Fruit fly (Drosophila melanogaster) whole organism, prepupa: Measurements from ENCODE around the gene NK7.1.

Source experiments
- Blimp-1 ChIP-seq: fragments of 200-800 bp; sonication (Bioruptor generic); optimal IDR thresholded peaks from 3 replicates; lab custom pipeline; 2017; ENCODE audit warnings: missing biosample characterization, missing genetic modification characterization, mild to moderate bottlenecking, moderate library complexity, missing genetic modification reagents
- CG10631 ChIP-seq: fragments of 200-800 bp; sonication (Bioruptor generic); optimal IDR thresholded peaks from 2 replicates; lab custom pipeline; 2016; ENCODE audit warnings: missing biosample characterization, missing genetic modification characterization
- CG10669 ChIP-seq: fragments of 200-800 bp; sonication (Bioruptor generic); optimal IDR thresholded peaks from 3 replicates; lab custom pipeline; 2018; ENCODE audit warnings: missing biosample characterization, mild to moderate bottlenecking, missing genetic modification characterization, moderate library complexity
- CG11294 ChIP-seq: fragments of 200-800 bp; sonication (Bioruptor generic); IDR thresholded peaks from 2 replicates; pipeline ENCODE4 v1.3.6; 2022; ENCODE audit warnings: missing biosample characterization, missing genetic modification characterization
- CG11902 ChIP-seq: fragments of 200-800 bp; sonication (Bioruptor generic); optimal IDR thresholded peaks from 3 replicates; lab custom pipeline; 2016; ENCODE audit warnings: missing biosample characterization, missing genetic modification characterization
- CG15336 ChIP-seq: fragments of 200-800 bp; sonication (Bioruptor generic); IDR thresholded peaks from 2 replicates; pipeline ENCODE4 v1.3.6; 2022; ENCODE audit warnings: missing biosample characterization, missing genetic modification characterization
- CG1621 ChIP-seq: fragments of 200-800 bp; sonication (Bioruptor generic); optimal IDR thresholded peaks from 3 replicates; lab custom pipeline; 2018; ENCODE audit warnings: missing biosample characterization, mild to moderate bottlenecking, missing genetic modification characterization
- CG3032 ChIP-seq: fragments of 200-800 bp; optimal IDR thresholded peaks from 2 replicates; lab custom pipeline; 2019; ENCODE audit warnings: missing biosample characterization, mild to moderate bottlenecking, missing genetic modification characterization, moderate library complexity
- CG31627 ChIP-seq: fragments of 200-800 bp; sonication (Bioruptor generic); optimal IDR thresholded peaks from 3 replicates; lab custom pipeline; 2016; ENCODE audit warnings: missing biosample characterization, missing genetic modification characterization
- CG32006 ChIP-seq: fragments of 200-800 bp; sonication (Bioruptor generic); optimal IDR thresholded peaks from 3 replicates; lab custom pipeline; 2017; ENCODE audit warnings: missing biosample characterization, mild to moderate bottlenecking, missing genetic modification characterization
- CG34406 ChIP-seq: fragments of 200-800 bp; sonication (Bioruptor generic); optimal IDR thresholded peaks from 3 replicates; lab custom pipeline; 2016; ENCODE audit warnings: missing biosample characterization, missing genetic modification characterization
- CG3919 ChIP-seq: fragments of 200-800 bp; sonication (Bioruptor generic); optimal IDR thresholded peaks from 3 replicates; lab custom pipeline; 2016; ENCODE audit warnings: missing biosample characterization, missing genetic modification characterization
- CG4318 ChIP-seq: fragments of 200-800 bp; sonication (Bioruptor generic); optimal IDR thresholded peaks from 3 replicates; lab custom pipeline; 2017; ENCODE audit warnings: missing biosample characterization, mild to moderate bottlenecking, missing genetic modification characterization
- CG6163 ChIP-seq: fragments of 200-800 bp; sonication (Bioruptor generic); IDR thresholded peaks from 3 replicates; pipeline ENCODE4 v1.3.6; 2022; ENCODE audit warnings: missing biosample characterization, missing genetic modification characterization
- CG6792 ChIP-seq: fragments of 200-800 bp; sonication (Bioruptor generic); optimal IDR thresholded peaks from 3 replicates; lab custom pipeline; 2016; ENCODE audit warnings: missing biosample characterization, missing genetic modification characterization
- CG6808 ChIP-seq: fragments of 200-800 bp; sonication (Bioruptor generic); optimal IDR thresholded peaks from 3 replicates; lab custom pipeline; 2017; ENCODE audit warnings: missing biosample characterization, missing genetic modification characterization, mild to moderate bottlenecking, moderate library complexity, missing genetic modification reagents
- CG6854 ChIP-seq: fragments of 200-800 bp; sonication (Bioruptor generic); optimal IDR thresholded peaks from 2 replicates; lab custom pipeline; 2017; ENCODE audit warnings: missing biosample characterization, mild to moderate bottlenecking, missing genetic modification characterization
- CG7368 ChIP-seq: fragments of 200-800 bp; sonication (Bioruptor generic); optimal IDR thresholded peaks from 3 replicates; lab custom pipeline; 2016; ENCODE audit warnings: missing biosample characterization, missing genetic modification characterization
- CG8319 ChIP-seq: fragments of 200-800 bp; sonication (Bioruptor generic); optimal IDR thresholded peaks from 3 replicates; lab custom pipeline; 2016; ENCODE audit warnings: missing biosample characterization, missing genetic modification characterization
- CG8632 ChIP-seq: fragments of 200-800 bp; sonication (Bioruptor generic); optimal IDR thresholded peaks from 3 replicates; lab custom pipeline; 2016; ENCODE audit warnings: missing biosample characterization, missing genetic modification characterization
- CG9139 ChIP-seq: fragments of 200-800 bp; sonication (Bioruptor generic); optimal IDR thresholded peaks from 3 replicates; lab custom pipeline; 2017; ENCODE audit warnings: missing biosample characterization, mild to moderate bottlenecking, missing genetic modification characterization
- Eip78C ChIP-seq: fragments of 200-800 bp; sonication (Bioruptor generic); peaks from one replicate; lab custom pipeline; 2016; ENCODE audit warnings: missing biosample characterization, missing genetic modification characterization
- Eip93F ChIP-seq: fragments of 200-800 bp; sonication (Bioruptor generic); optimal IDR thresholded peaks from 2 replicates; lab custom pipeline; 2016; ENCODE audit warnings: missing biosample characterization, mild to moderate bottlenecking, missing genetic modification characterization
- Ets21C ChIP-seq: fragments of 200-800 bp; sonication (Bioruptor generic); optimal IDR thresholded peaks from 3 replicates; lab custom pipeline; 2016; ENCODE audit warnings: missing biosample characterization, missing genetic modification characterization
- Ets96B ChIP-seq: fragments of 200-800 bp; optimal IDR thresholded peaks from 2 replicates; lab custom pipeline; 2019; ENCODE audit warnings: missing biosample characterization, mild to moderate bottlenecking, missing genetic modification characterization, moderate library complexity
- Hr39 ChIP-seq: fragments of 200-800 bp; sonication (Bioruptor generic); optimal IDR thresholded peaks from 2 replicates; lab custom pipeline; 2016; ENCODE audit warnings: missing biosample characterization, missing genetic modification characterization
- Hr4 ChIP-seq: fragments of 200-800 bp; sonication (Bioruptor generic); optimal IDR thresholded peaks from 3 replicates; lab custom pipeline; 2016; ENCODE audit warnings: missing biosample characterization, missing genetic modification characterization
- Lpt ChIP-seq: fragments of 200-800 bp; sonication (Bioruptor generic); optimal IDR thresholded peaks from 3 replicates; lab custom pipeline; 2016; ENCODE audit warnings: missing biosample characterization, missing genetic modification characterization
- OdsH ChIP-seq: fragments of 200-800 bp; sonication (Bioruptor generic); optimal IDR thresholded peaks from 3 replicates; lab custom pipeline; 2016; ENCODE audit warnings: missing biosample characterization, missing genetic modification characterization
- Smox ChIP-seq: fragments of 200-800 bp; sonication (Bioruptor generic); optimal IDR thresholded peaks from 3 replicates; lab custom pipeline; 2016; ENCODE audit warnings: missing biosample characterization, missing genetic modification characterization
- Sox14 ChIP-seq: fragments of 200-800 bp; sonication (Bioruptor generic); optimal IDR thresholded peaks from 3 replicates; lab custom pipeline; 2016; ENCODE audit warnings: missing biosample characterization, missing genetic modification characterization
- Sox15 ChIP-seq: fragments of 200-800 bp; sonication (Bioruptor generic); optimal IDR thresholded peaks from 3 replicates; lab custom pipeline; 2016; ENCODE audit warnings: missing biosample characterization, missing genetic modification characterization
- achi ChIP-seq: fragments of 200-800 bp; sonication (Bioruptor generic); optimal IDR thresholded peaks from 3 replicates; lab custom pipeline; 2016; ENCODE audit warnings: missing biosample characterization, missing genetic modification characterization
- cyc ChIP-seq: fragments of 200-800 bp; sonication (Bioruptor generic); optimal IDR thresholded peaks from 3 replicates; lab custom pipeline; 2016; ENCODE audit warnings: missing biosample characterization, missing genetic modification characterization
- dac ChIP-seq: fragments of 200-800 bp; sonication (Bioruptor generic); optimal IDR thresholded peaks from 2 replicates; lab custom pipeline; 2017; ENCODE audit warnings: missing biosample characterization, mild to moderate bottlenecking, missing genetic modification characterization
- dsx ChIP-seq: fragments of 200-800 bp; optimal IDR thresholded peaks from 3 replicates; lab custom pipeline; 2019; ENCODE audit warnings: missing biosample characterization, mild to moderate bottlenecking, missing genetic modification characterization, moderate library complexity; ENCODE audit not compliant: poor library complexity, severe bottlenecking
- eg ChIP-seq: fragments of 200-800 bp; sonication (Bioruptor generic); IDR thresholded peaks from 3 replicates; pipeline ENCODE4 v1.3.6; 2022; ENCODE audit warnings: missing biosample characterization, missing genetic modification characterization
- esn ChIP-seq: fragments of 200-800 bp; sonication (Bioruptor generic); optimal IDR thresholded peaks from 2 replicates; lab custom pipeline; 2016; ENCODE audit warnings: missing biosample characterization, mild to moderate bottlenecking, missing genetic modification characterization, moderate library complexity
- fkh ChIP-seq: fragments of 200-800 bp; sonication (Bioruptor generic); optimal IDR thresholded peaks from 3 replicates; lab custom pipeline; 2017; ENCODE audit warnings: missing biosample characterization, mild to moderate bottlenecking, missing genetic modification characterization, moderate library complexity
- lz ChIP-seq: fragments of 200-800 bp; sonication (Bioruptor generic); optimal IDR thresholded peaks from 3 replicates; lab custom pipeline; 2016; ENCODE audit warnings: missing biosample characterization, missing genetic modification characterization
- pdm3 ChIP-seq: fragments of 200-800 bp; sonication (Bioruptor generic); optimal IDR thresholded peaks from 3 replicates; lab custom pipeline; 2016; ENCODE audit warnings: missing biosample characterization, missing genetic modification characterization
- ss ChIP-seq, 2 experiments: fragments of 200-800 bp; sonication (Bioruptor generic); optimal IDR thresholded peaks; 2 replicates in 1 of 2; 3 replicates in 1 of 2; lab custom pipeline; 2017 to 2018; ENCODE audit warnings: mild to moderate bottlenecking in 2 of 2, missing biosample characterization in 2 of 2, missing genetic modification characterization in 2 of 2, moderate library complexity in 1 of 2
- svp ChIP-seq: fragments of 200-800 bp; sonication (Bioruptor generic); peaks from one replicate; lab custom pipeline; 2016; ENCODE audit warnings: missing biosample characterization, missing genetic modification characterization
- topi ChIP-seq: fragments of 200-800 bp; sonication (Bioruptor generic); optimal IDR thresholded peaks from 3 replicates; lab custom pipeline; 2016; ENCODE audit warnings: missing biosample characterization, missing genetic modification characterization
- vri ChIP-seq: fragments of 200-800 bp; sonication (Bioruptor generic); optimal IDR thresholded peaks from 3 replicates; lab custom pipeline; 2016; ENCODE audit warnings: missing biosample characterization, mild to moderate bottlenecking, missing genetic modification characterization

Gene NK7.1

dm6 chr3R:14413406-14414043 lies 40.8 kb upstream of the NK7.1 start (continued):
- peak; percentile 94 for TF ChIP-seq CG34406
- peak; percentile 93 for TF ChIP-seq CG10669 (GFP tag; lab: Kevin White, UChicago)
- TF ChIP-seq CG6808 (GFP tag; lab: Kevin White, UChicago) = peak; percentile 92
- TF ChIP-seq Smox (GFP tag; lab: Kevin White, UChicago) = peak; percentile 91
- TF ChIP-seq CG1621 (tag; lab: Kevin White, UChicago) = peak; percentile 94
- peak; percentile 81 for TF ChIP-seq CG32006 (GFP tag; lab: Kevin White, UChicago)
- TF ChIP-seq Lpt (GFP tag; lab: Kevin White, UChicago) = peak; percentile 80
- peak; percentile 93 for TF ChIP-seq achi (GFP tag; lab: Kevin White, UChicago)
- peak; percentile 71 for TF ChIP-seq CG6854
- TF ChIP-seq CG6163 (GFP tag; lab: Robert Waterston, UW) = peak; percentile 96
- TF ChIP-seq CG3032 (tag; lab: Kevin White, UChicago) = peak; percentile 92
- peak; percentile 91 for TF ChIP-seq CG8632 (GFP tag; lab: Kevin White, UChicago)
- TF ChIP-seq ss (GFP tag; optimal IDR thresholded peaks at IDR 0.05; lab: Kevin White, UChicago) = peak; percentile 85 to 94
- no peak for TF ChIP-seq dac (GFP tag; lab: Kevin White, UChicago)
- peak; percentile 91 for TF ChIP-seq CG11902
- peak; percentile 91 for TF ChIP-seq dsx (GFP tag; lab: Kevin White, UChicago)
- peak; percentile 75 for TF ChIP-seq eg (GFP tag; lab: Robert Waterston, UW)
- peak; percentile 94 for TF ChIP-seq OdsH (GFP tag; lab: Kevin White, UChicago)
- TF ChIP-seq Hr4 (GFP tag; lab: Kevin White, UChicago) = peak; percentile 81
- peak; percentile 92 for TF ChIP-seq CG7368 (GFP tag; lab: Kevin White, UChicago)
- TF ChIP-seq Hr39 (GFP tag; lab: Kevin White, UChicago) = peak; percentile 94
- TF ChIP-seq topi (GFP tag; lab: Kevin White, UChicago) = peak; percentile 94

- TF ChIP-seq CG1621 (tag; lab: Kevin White, UChicago) = no peak
- TF ChIP-seq dsx (GFP tag; lab: Kevin White, UChicago) = peak; percentile 44
- TF ChIP-seq CG11902 = no peak
- TF ChIP-seq Sox14 (GFP tag; lab: Kevin White, UChicago) = no peak
- peak; percentile 12 for TF ChIP-seq CG6792 (GFP tag; lab: Kevin White, UChicago)
- TF ChIP-seq svp = no peak
- TF ChIP-seq CG6163 (GFP tag; lab: Robert Waterston, UW) = peak; percentile 61; the same call in 2 of the 3 replicates
- TF ChIP-seq Sox15 (GFP tag; lab: Kevin White, UChicago) = no peak
- peak; percentile 39 for TF ChIP-seq achi (GFP tag; lab: Kevin White, UChicago)
- TF ChIP-seq Lpt (GFP tag; lab: Kevin White, UChicago) = no peak
- no peak for TF ChIP-seq CG6854
- TF ChIP-seq CG31627 (GFP tag; lab: Kevin White, UChicago) = no peak
- no peak for TF ChIP-seq Ets21C (GFP tag; lab: Kevin White, UChicago)
- peak; percentile 41 for TF ChIP-seq CG3032 (tag; lab: Kevin White, UChicago)
- TF ChIP-seq vri (GFP tag; lab: Kevin White, UChicago) = no peak
- TF ChIP-seq Eip93F (GFP tag; lab: Kevin White, UChicago) = no peak
- no peak for TF ChIP-seq Hr4 (GFP tag; lab: Kevin White, UChicago)
- TF ChIP-seq pdm3 (GFP tag; lab: Kevin White, UChicago) = peak; percentile 16
- no peak for TF ChIP-seq CG4318 (GFP tag; lab: Kevin White, UChicago)
- no peak for TF ChIP-seq cyc (GFP tag; lab: Kevin White, UChicago)
- peak; percentile 87 for TF ChIP-seq Eip78C (GFP tag; lab: Kevin White, UChicago)
- TF ChIP-seq Ets96B = peak; percentile 62
- TF ChIP-seq Blimp-1 (GFP tag; lab: Kevin White, UChicago) = no peak
- TF ChIP-seq CG8632 (GFP tag; lab: Kevin White, UChicago) = peak; percentile 33
- TF ChIP-seq esn = peak; percentile 19
- no peak for TF ChIP-seq Smox (GFP tag; lab: Kevin White, UChicago)
- peak; percentile 29 for TF ChIP-seq OdsH (GFP tag; lab: Kevin White, UChicago)
- no peak for TF ChIP-seq eg (GFP tag; lab: Robert Waterston, UW)
- peak; percentile 12 to 19 for TF ChIP-seq ss (GFP tag; optimal IDR thresholded peaks at IDR 0.05; lab: Kevin White, UChicago)
- no peak for TF ChIP-seq lz (GFP tag; lab: Kevin White, UChicago)
- peak; percentile 12 for TF ChIP-seq CG34406
- TF ChIP-seq Hr39 (GFP tag; lab: Kevin White, UChicago) = no peak
- TF ChIP-seq topi (GFP tag; lab: Kevin White, UChicago) = no peak
- TF ChIP-seq fkh (GFP tag; lab: Kevin White, UChicago) = no peak
- peak; percentile 33 for TF ChIP-seq CG3919 (GFP tag; lab: Kevin White, UChicago)
- no peak for TF ChIP-seq CG9139
- TF ChIP-seq CG6808 (GFP tag; lab: Kevin White, UChicago) = peak; percentile 3
- peak; percentile 41 for TF ChIP-seq CG10631 (GFP tag; lab: Kevin White, UChicago)
- no peak for TF ChIP-seq CG11294 (GFP tag; lab: Robert Waterston, UW)
- no peak for TF ChIP-seq CG8319 (GFP tag; lab: Kevin White, UChicago)
- TF ChIP-seq CG15336 (GFP tag; lab: Robert Waterston, UW) = no peak
These were observed 37.6 kb upstream of the NK7.1 start for dm6 chr3R:14410396-14410795.
